Worm (Caenorhabditis elegans) whole organism, mixed stage, embryonic: ENCODE results near the gene D1079.1.

ENCODE experiments used
- nhr-237 ChIP-seq: fragments of 150-350 bp; optimal IDR thresholded peaks from 2 replicates; lab custom pipeline; 2014; ENCODE audit warnings: missing biosample characterization, missing genetic modification characterization
- nhr-28 ChIP-seq: fragments of 150-350 bp; optimal IDR thresholded peaks from 2 replicates; lab custom pipeline; 2014; ENCODE audit warnings: missing biosample characterization, missing genetic modification characterization

DNA sequence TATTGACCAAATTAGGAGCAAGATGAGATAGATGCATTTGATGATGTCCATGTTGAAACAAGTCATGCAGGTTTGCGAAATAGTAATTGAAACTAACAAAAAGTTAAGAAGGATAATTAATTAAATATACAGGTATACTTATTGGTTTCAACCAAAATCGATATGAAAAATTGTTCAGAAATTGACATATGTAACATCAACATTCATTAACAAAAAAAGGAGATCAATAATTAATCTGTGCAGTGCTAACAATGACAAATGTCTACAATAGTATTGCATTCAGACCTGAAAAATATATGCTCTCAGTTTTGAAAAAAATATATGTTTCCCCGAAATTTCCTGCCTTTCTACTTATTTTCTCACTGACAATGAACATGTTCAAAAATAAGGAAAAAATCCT lies 34.2 kb upstream of the D1079.1 start, which contains the start of gene R160.4:
- TF ChIP-seq nhr-237 (tag; lab: Kevin White, UChicago) (no peak), nhr-28 (tag; lab: Kevin White, UChicago) (no peak)
